Fruit fly (Drosophila melanogaster) whole organism, embryonic: ENCODE measurements around the gene Seipin.

Experiments
- B-H1 ChIP-seq: fragments of 200-800 bp; sonication (Bioruptor generic); IDR thresholded peaks from 3 replicates; pipeline ENCODE4 v1.3.6; 2022; ENCODE audit warnings: missing biosample characterization, missing genetic modification characterization
- BEAF-32 ChIP-seq: fragments of 200-800 bp; sonication (Bioruptor generic); optimal IDR thresholded peaks from 3 replicates; lab custom pipeline; 2017; ENCODE audit warnings: missing biosample characterization, missing genetic modification characterization, mild to moderate bottlenecking, moderate library complexity, missing genetic modification reagents
- Bdp1 ChIP-seq: fragments of 200-800 bp; sonication (Bioruptor generic); optimal IDR thresholded peaks from 3 replicates; lab custom pipeline; 2016; ENCODE audit warnings: missing biosample characterization, missing genetic modification characterization
- C15 ChIP-seq: fragments of 200-800 bp; sonication (Bioruptor generic); IDR thresholded peaks from 3 replicates; pipeline ENCODE4 v1.3.6; 2022; ENCODE audit warnings: missing biosample characterization, missing genetic modification characterization
- CG10209 ChIP-seq: fragments of 200-800 bp; sonication (Bioruptor generic); optimal IDR thresholded peaks from 3 replicates; lab custom pipeline; 2017; ENCODE audit warnings: missing biosample characterization, mild to moderate bottlenecking, missing genetic modification characterization, missing genetic modification reagents
- CG11093 ChIP-seq: fragments of 200-800 bp; sonication (Bioruptor generic); IDR thresholded peaks from 3 replicates; pipeline ENCODE4 v1.3.6; 2022; ENCODE audit warnings: missing biosample characterization, missing genetic modification characterization
- CG11398 ChIP-seq: fragments of 200-800 bp; sonication (Bioruptor generic); optimal IDR thresholded peaks from 2 replicates; lab custom pipeline; 2016; ENCODE audit warnings: missing biosample characterization, missing genetic modification characterization
- CG12744 ChIP-seq: fragments of 200-800 bp; sonication (Bioruptor generic); optimal IDR thresholded peaks from 2 replicates; lab custom pipeline; 2016; ENCODE audit warnings: missing biosample characterization, missing genetic modification characterization
- CG13123 ChIP-seq: fragments of 200-800 bp; sonication (Bioruptor generic); optimal IDR thresholded peaks from 2 replicates; lab custom pipeline; 2016; ENCODE audit warnings: missing biosample characterization, missing genetic modification characterization
- CG14441 ChIP-seq: fragments of 200-800 bp; sonication (Bioruptor generic); IDR thresholded peaks from 2 replicates; pipeline ENCODE4 v1.3.6; 2022; ENCODE audit warnings: missing biosample characterization, missing genetic modification characterization
- CG1529 ChIP-seq: fragments of 200-800 bp; sonication (Bioruptor generic); optimal IDR thresholded peaks from 3 replicates; lab custom pipeline; 2018; ENCODE audit warnings: missing biosample characterization, missing genetic modification characterization
- CG16815 ChIP-seq: fragments of 200-800 bp; sonication (Bioruptor generic); optimal IDR thresholded peaks from 3 replicates; lab custom pipeline; 2017; ENCODE audit warnings: missing biosample characterization, mild to moderate bottlenecking, missing genetic modification characterization
- CG17359 ChIP-seq: fragments of 200-800 bp; sonication (Bioruptor generic); optimal IDR thresholded peaks from 3 replicates; lab custom pipeline; 2018; ENCODE audit warnings: missing biosample characterization, mild to moderate bottlenecking, missing genetic modification characterization, moderate library complexity
- CG18476 ChIP-seq: fragments of 200-800 bp; sonication (Bioruptor generic); optimal IDR thresholded peaks from 2 replicates; lab custom pipeline; 2016; ENCODE audit warnings: missing biosample characterization, mild to moderate bottlenecking, missing genetic modification characterization
- CG18599 ChIP-seq: fragments of 200-800 bp; sonication (Bioruptor generic); optimal IDR thresholded peaks from 3 replicates; lab custom pipeline; 2017; ENCODE audit warnings: missing biosample characterization, missing genetic modification characterization, mild to moderate bottlenecking, moderate library complexity, missing genetic modification reagents
- CG2889 ChIP-seq: fragments of 200-800 bp; sonication (Bioruptor generic); IDR thresholded peaks from 3 replicates; pipeline ENCODE4 v1.3.6; 2022; ENCODE audit warnings: missing biosample characterization, missing genetic modification characterization
- CG31441 ChIP-seq: fragments of 200-800 bp; sonication (Bioruptor generic); IDR thresholded peaks from 2 replicates; pipeline ENCODE4 v1.3.6; 2022; ENCODE audit warnings: missing biosample characterization, missing genetic modification characterization
- CG3281 ChIP-seq: fragments of 200-800 bp; sonication (Bioruptor generic); optimal IDR thresholded peaks from 3 replicates; lab custom pipeline; 2017; ENCODE audit warnings: missing biosample characterization, mild to moderate bottlenecking, missing genetic modification characterization
- CG3995 ChIP-seq: fragments of 200-800 bp; sonication (Bioruptor generic); optimal IDR thresholded peaks from 3 replicates; lab custom pipeline; 2016; ENCODE audit warnings: missing biosample characterization, missing genetic modification characterization
- CG4424 ChIP-seq: fragments of 200-800 bp; sonication (Bioruptor generic); optimal IDR thresholded peaks from 3 replicates; lab custom pipeline; 2016; ENCODE audit warnings: missing biosample characterization, missing genetic modification characterization
- CG4820 ChIP-seq: fragments of 200-800 bp; sonication (Bioruptor generic); optimal IDR thresholded peaks from 3 replicates; lab custom pipeline; 2016; ENCODE audit warnings: missing biosample characterization, missing genetic modification characterization
- CG7987 ChIP-seq: fragments of 200-800 bp; sonication (Bioruptor generic); optimal IDR thresholded peaks from 2 replicates; lab custom pipeline; 2018; ENCODE audit warnings: missing biosample characterization, mild to moderate bottlenecking, missing genetic modification characterization, moderate library complexity
- CG8388 ChIP-seq: fragments of 200-800 bp; sonication (Bioruptor generic); optimal IDR thresholded peaks from 2 replicates; lab custom pipeline; 2019; ENCODE audit warnings: missing biosample characterization, mild to moderate bottlenecking, missing genetic modification characterization, moderate library complexity
- E2f1 ChIP-seq: fragments of 200-800 bp; sonication (Bioruptor generic); IDR thresholded peaks from 2 replicates; pipeline ENCODE4 v1.3.6; 2022; ENCODE audit warnings: missing biosample characterization, missing genetic modification characterization
- HmgD ChIP-seq: fragments of 200-800 bp; sonication (Bioruptor generic); optimal IDR thresholded peaks from 3 replicates; lab custom pipeline; 2016; ENCODE audit warnings: missing biosample characterization, missing genetic modification characterization
- Nf-YB ChIP-seq: fragments of 200-800 bp; sonication (Bioruptor generic); optimal IDR thresholded peaks from 3 replicates; lab custom pipeline; 2019; ENCODE audit warnings: missing biosample characterization, mild to moderate bottlenecking, missing genetic modification characterization, moderate library complexity
- Sin3A ChIP-seq: fragments of >200 bp; optimal IDR thresholded peaks from 2 replicates; lab custom pipeline; 2018
- Tbp ChIP-seq: fragments of >200 bp; optimal IDR thresholded peaks from 2 replicates; lab custom pipeline; 2018; ENCODE audit warnings: missing biosample characterization, missing genetic modification characterization
- ci ChIP-seq: fragments of 200-800 bp; sonication (Bioruptor generic); IDR thresholded peaks from 3 replicates; pipeline ENCODE4 v1.3.6; 2022; ENCODE audit warnings: missing biosample characterization, missing genetic modification characterization
- corto ChIP-seq: fragments of 200-800 bp; sonication (Bioruptor generic); optimal IDR thresholded peaks from 2 replicates; lab custom pipeline; 2016; ENCODE audit warnings: missing biosample characterization, mild to moderate bottlenecking, missing genetic modification characterization, moderate library complexity
- danr ChIP-seq: fragments of 200-800 bp; sonication (Bioruptor generic); IDR thresholded peaks from 2 replicates; pipeline ENCODE4 v1.3.6; 2022; ENCODE audit warnings: missing biosample characterization, missing genetic modification characterization
- dmrt99B ChIP-seq: fragments of 200-800 bp; sonication (Bioruptor generic); optimal IDR thresholded peaks from 2 replicates; lab custom pipeline; 2018; ENCODE audit warnings: missing biosample characterization, mild to moderate bottlenecking, missing genetic modification characterization, moderate library complexity
- ewg ChIP-seq: fragments of 200-800 bp; sonication (Bioruptor generic); optimal IDR thresholded peaks from 3 replicates; lab custom pipeline; 2017; ENCODE audit warnings: mild to moderate bottlenecking, missing biosample characterization, missing genetic modification reagents, missing genetic modification characterization
- exex ChIP-seq: fragments of 200-800 bp; sonication (Bioruptor generic); optimal IDR thresholded peaks from 4 replicates; lab custom pipeline; 2018; ENCODE audit warnings: missing biosample characterization, mild to moderate bottlenecking, missing genetic modification characterization, moderate library complexity
- grn ChIP-seq: fragments of 200-800 bp; sonication (Bioruptor generic); optimal IDR thresholded peaks from 3 replicates; lab custom pipeline; 2017; ENCODE audit warnings: missing biosample characterization, missing genetic modification characterization
- inv ChIP-seq: fragments of 200-800 bp; sonication (Bioruptor generic); IDR thresholded peaks from 2 replicates; pipeline ENCODE4 v1.3.6; 2022; ENCODE audit warnings: missing biosample characterization, missing genetic modification characterization; ENCODE audit not compliant: partially characterized antibody
- jing ChIP-seq: fragments of 200-800 bp; sonication (Bioruptor generic); optimal IDR thresholded peaks from 2 replicates; lab custom pipeline; 2018; ENCODE audit warnings: missing biosample characterization, mild to moderate bottlenecking, missing genetic modification characterization
- knrl ChIP-seq: fragments of 200-800 bp; sonication (Bioruptor generic); IDR thresholded peaks from 3 replicates; pipeline ENCODE4 v1.3.6; 2022; ENCODE audit warnings: missing biosample characterization, missing genetic modification characterization; ENCODE audit not compliant: partially characterized antibody
- lbe ChIP-seq: fragments of 200-800 bp; sonication (Bioruptor generic); optimal IDR thresholded peaks from 2 replicates; lab custom pipeline; 2016; ENCODE audit warnings: missing biosample characterization, mild to moderate bottlenecking, missing genetic modification characterization
- mirr ChIP-seq: fragments of 200-800 bp; sonication (Bioruptor generic); optimal IDR thresholded peaks from 3 replicates; lab custom pipeline; 2018; ENCODE audit warnings: missing biosample characterization, mild to moderate bottlenecking, missing genetic modification characterization
- nerfin-1 ChIP-seq: fragments of 200-800 bp; sonication (Bioruptor generic); optimal IDR thresholded peaks from 3 replicates; lab custom pipeline; 2019; ENCODE audit warnings: missing biosample characterization, mild to moderate bottlenecking, missing genetic modification characterization, moderate library complexity
- nom ChIP-seq: fragments of 200-800 bp; sonication (Bioruptor generic); optimal IDR thresholded peaks from 2 replicates; lab custom pipeline; 2017; ENCODE audit warnings: missing biosample characterization, missing genetic modification characterization, mild to moderate bottlenecking, moderate library complexity, missing genetic modification reagents
- slou ChIP-seq: fragments of 200-800 bp; sonication (Bioruptor generic); optimal IDR thresholded peaks from 3 replicates; lab custom pipeline; 2016; ENCODE audit warnings: missing biosample characterization, missing genetic modification characterization
- tap ChIP-seq: fragments of 200-800 bp; optimal IDR thresholded peaks from 3 replicates; lab custom pipeline; 2019; ENCODE audit warnings: missing biosample characterization, mild to moderate bottlenecking, missing genetic modification characterization, moderate library complexity
- tx ChIP-seq: fragments of 200-800 bp; sonication (Bioruptor generic); optimal IDR thresholded peaks from 2 replicates; lab custom pipeline; 2016; ENCODE audit warnings: missing biosample characterization, missing genetic modification characterization
- unpg ChIP-seq: fragments of 200-800 bp; sonication (Bioruptor generic); optimal IDR thresholded peaks from 3 replicates; lab custom pipeline; 2018; ENCODE audit warnings: missing biosample characterization, mild to moderate bottlenecking, missing genetic modification characterization, moderate library complexity
- z ChIP-seq: fragments of 200-800 bp; sonication (Bioruptor generic); IDR thresholded peaks from 3 replicates; pipeline ENCODE4 v1.3.6; 2022; ENCODE audit warnings: missing biosample characterization, missing genetic modification characterization
- zen ChIP-seq: fragments of 200-800 bp; sonication (Bioruptor generic); optimal IDR thresholded peaks from 3 replicates; lab custom pipeline; 2018; ENCODE audit warnings: missing biosample characterization, mild to moderate bottlenecking, missing genetic modification characterization, moderate library complexity
- zfh1 ChIP-seq: fragments of 200-800 bp; sonication (Bioruptor generic); IDR thresholded peaks from 3 replicates; pipeline ENCODE4 v1.3.6; 2022; ENCODE audit warnings: missing biosample characterization, missing genetic modification characterization

The Seipin gene

dm6 chrX:2646022-2646761 lies 26.6 kb downstream of the Seipin start (continued):
- TF ChIP-seq zen (tag; lab: Kevin White, UChicago) (peak; percentile 80), nom (GFP tag; lab: Kevin White, UChicago) (peak; percentile 94), E2f1 (GFP tag; lab: Robert Waterston, UW) (peak; percentile 96), inv (GFP tag; lab: Robert Waterston, UW) (peak; percentile 46; the same call in 1 of the 2 replicates), CG3995 (GFP tag; lab: Kevin White, UChicago) (peak; percentile 69), C15 (GFP tag; lab: Robert Waterston, UW) (peak; percentile 85; the same call in 1 of the 3 replicates), jing (GFP tag; lab: Kevin White, UChicago) (peak; percentile 97), ci (peak; percentile 98), CG4424 (GFP tag; lab: Kevin White, UChicago) (peak; percentile 95), mirr (GFP tag; lab: Kevin White, UChicago) (peak; percentile 95), CG10209 (GFP tag; lab: Kevin White, UChicago) (peak; percentile 97), CG14441 (GFP tag; lab: Robert Waterston, UW) (peak; percentile 95), tap (tag; lab: Kevin White, UChicago) (peak; percentile 95), B-H1 (GFP tag; lab: Robert Waterston, UW) (peak; percentile 89), CG18476 (GFP tag; lab: Kevin White, UChicago) (peak; percentile 91), Sin3A (lab: Kevin White, UChicago) (no peak), lbe (peak; percentile 92), knrl (GFP tag; lab: Robert Waterston, UW) (peak; percentile 45; the same call in 2 of the 3 replicates), danr (GFP tag; lab: Robert Waterston, UW) (peak; percentile 88), CG7987 (GFP tag; lab: Kevin White, UChicago) (peak; percentile 83), CG31441 (GFP tag; lab: Robert Waterston, UW) (peak; percentile 97), unpg (GFP tag; lab: Kevin White, UChicago) (peak; percentile 98), BEAF-32 (peak; percentile 22), CG2889 (GFP tag; lab: Robert Waterston, UW) (peak; percentile 93), CG13123 (GFP tag; lab: Kevin White, UChicago) (peak; percentile 90), CG12744 (GFP tag; lab: Kevin White, UChicago) (peak; percentile 97), HmgD (peak; percentile 96), CG8388 (GFP tag; lab: Kevin White, UChicago) (peak; percentile 96), Bdp1 (GFP tag; lab: Kevin White, UChicago) (peak; percentile 90), dmrt99B (peak; percentile 98), z (GFP tag; lab: Robert Waterston, UW) (peak; percentile 66; the same call in 2 of the 3 replicates), CG11093 (GFP tag; lab: Robert Waterston, UW) (peak; percentile 96), Nf-YB (GFP tag; lab: Kevin White, UChicago) (peak; percentile 87), tx (GFP tag; lab: Kevin White, UChicago) (peak; percentile 96), Tbp (GFP tag; lab: Kevin White, UChicago) (no peak), ewg (GFP tag; lab: Kevin White, UChicago) (peak; percentile 97), exex (tag; lab: Kevin White, UChicago) (peak; percentile 84), CG1529 (GFP tag; lab: Kevin White, UChicago) (peak; percentile 96), CG18599 (GFP tag; lab: Kevin White, UChicago) (peak; percentile 98), corto (GFP tag; lab: Kevin White, UChicago) (peak; percentile 92), slou (GFP tag; lab: Kevin White, UChicago) (peak; percentile 89), CG17359 (tag; lab: Kevin White, UChicago) (peak; percentile 96), grn (GFP tag; lab: Kevin White, UChicago) (peak; percentile 73), CG11398 (peak; percentile 95), zfh1 (GFP tag; lab: Robert Waterston, UW) (peak; percentile 95), CG3281 (GFP tag; lab: Kevin White, UChicago) (peak; percentile 97), nerfin-1 (peak; percentile 90), CG16815 (peak; percentile 95), CG4820 (GFP tag; lab: Kevin White, UChicago) (peak; percentile 93)
